Fruit fly (Drosophila melanogaster) whole organism, embryonic: Measurements from ENCODE around the gene Cpr97Ea.

Experiments used
- Blimp-1 ChIP-seq: fragments of 200-800 bp; sonication (Bioruptor generic); optimal IDR thresholded peaks from 3 replicates; lab custom pipeline; 2018; ENCODE audit warnings: missing biosample characterization, missing genetic modification characterization, mild to moderate bottlenecking, moderate library complexity, missing genetic modification reagents
- CG10431 ChIP-seq: fragments of 200-800 bp; sonication (Bioruptor generic); optimal IDR thresholded peaks from 3 replicates; lab custom pipeline; 2018; ENCODE audit warnings: missing biosample characterization, mild to moderate bottlenecking, missing genetic modification characterization
- CG10565 ChIP-seq: fragments of 200-800 bp; sonication (Bioruptor generic); optimal IDR thresholded peaks from 3 replicates; lab custom pipeline; 2016; ENCODE audit warnings: missing biosample characterization, mild to moderate bottlenecking, missing genetic modification characterization
- CG13296 ChIP-seq: fragments of 200-800 bp; sonication (Bioruptor generic); optimal IDR thresholded peaks from 3 replicates; lab custom pipeline; 2018; ENCODE audit warnings: missing biosample characterization, mild to moderate bottlenecking, missing genetic modification characterization
- CG14441 ChIP-seq: fragments of 200-800 bp; sonication (Bioruptor generic); IDR thresholded peaks from 2 replicates; pipeline ENCODE4 v1.3.6; 2022; ENCODE audit warnings: missing biosample characterization, missing genetic modification characterization
- CG14860 ChIP-seq: fragments of 200-800 bp; sonication (Bioruptor generic); IDR thresholded peaks from 3 replicates; pipeline ENCODE4 v1.3.6; 2022; ENCODE audit warnings: missing biosample characterization, missing genetic modification characterization; ENCODE audit not compliant: partially characterized antibody
- CG18599 ChIP-seq: fragments of 200-800 bp; sonication (Bioruptor generic); optimal IDR thresholded peaks from 3 replicates; lab custom pipeline; 2017; ENCODE audit warnings: missing biosample characterization, missing genetic modification characterization, mild to moderate bottlenecking, moderate library complexity, missing genetic modification reagents
- CG2129 ChIP-seq: fragments of 200-800 bp; sonication (Bioruptor generic); IDR thresholded peaks from 2 replicates; pipeline ENCODE4 v1.3.6; 2022; ENCODE audit warnings: missing biosample characterization, missing genetic modification characterization; ENCODE audit not compliant: partially characterized antibody
- CG42726 ChIP-seq: fragments of 200-800 bp; sonication (Bioruptor generic); IDR thresholded peaks from 2 replicates; pipeline ENCODE4 v1.3.6; 2022; ENCODE audit warnings: missing biosample characterization, missing genetic modification characterization; ENCODE audit not compliant: partially characterized antibody
- CG6791 ChIP-seq: fragments of 200-800 bp; sonication (Bioruptor generic); IDR thresholded peaks from 3 replicates; pipeline ENCODE4 v1.3.6; 2022; ENCODE audit warnings: missing biosample characterization, missing genetic modification characterization; ENCODE audit not compliant: partially characterized antibody
- CG7357 ChIP-seq: fragments of 200-800 bp; sonication (Bioruptor generic); IDR thresholded peaks from 3 replicates; pipeline ENCODE4 v1.3.6; 2022; ENCODE audit warnings: missing biosample characterization, missing genetic modification characterization
- CG8478 ChIP-seq: fragments of >200 bp; optimal IDR thresholded peaks from 2 replicates; lab custom pipeline; 2018
- CG9215 ChIP-seq: fragments of 200-800 bp; sonication (Bioruptor generic); IDR thresholded peaks from 2 replicates; pipeline ENCODE4 v1.3.6; 2022; ENCODE audit warnings: missing biosample characterization, missing genetic modification characterization
- Ets65A ChIP-seq: fragments of 200-800 bp; sonication (Bioruptor generic); peaks from one replicate; lab custom pipeline; 2016; ENCODE audit warnings: missing biosample characterization, missing genetic modification characterization
- HLH54F ChIP-seq: fragments of 200-800 bp; sonication (Bioruptor generic); optimal IDR thresholded peaks from 3 replicates; lab custom pipeline; 2016; ENCODE audit warnings: missing biosample characterization, missing genetic modification characterization
- Hmx ChIP-seq: fragments of 200-800 bp; sonication (Bioruptor generic); optimal IDR thresholded peaks from 2 replicates; lab custom pipeline; 2016; ENCODE audit warnings: missing biosample characterization, missing genetic modification characterization
- Hr39 ChIP-seq: fragments of >200 bp; optimal IDR thresholded peaks from 2 replicates; lab custom pipeline; 2017
- Jarid2 ChIP-seq: fragments of 200-800 bp; sonication (Bioruptor generic); optimal IDR thresholded peaks from 3 replicates; lab custom pipeline; 2017; ENCODE audit warnings: mild to moderate bottlenecking, missing biosample characterization, missing genetic modification reagents, missing genetic modification characterization
- MESR4 ChIP-seq: fragments of 200-800 bp; sonication (Bioruptor generic); optimal IDR thresholded peaks from 2 replicates; lab custom pipeline; 2018; ENCODE audit warnings: missing biosample characterization, mild to moderate bottlenecking, missing genetic modification characterization, moderate library complexity
- Ravus ChIP-seq: fragments of 200-800 bp; sonication (Bioruptor generic); IDR thresholded peaks from 2 replicates; pipeline ENCODE4 v1.3.6; 2022; ENCODE audit warnings: missing biosample characterization, missing genetic modification characterization
- Trl ChIP-seq, 3 experiments: fragments of >200 bp in 2 of 3; fragments of 200-800 bp in 1 of 3; sonication (Bioruptor generic) in 1 of 3; optimal IDR thresholded peaks; 2 replicates in 1 of 3; 3 replicates in 2 of 3; lab custom pipeline; 2016 to 2017; ENCODE audit warnings: missing biosample characterization in 1 of 3, missing genetic modification characterization in 1 of 3
- Xbp1 ChIP-seq: fragments of 200-800 bp; sonication (Bioruptor generic); optimal IDR thresholded peaks from 3 replicates; lab custom pipeline; 2016; ENCODE audit warnings: missing biosample characterization, mild to moderate bottlenecking, missing genetic modification characterization
- gsb-n ChIP-seq: fragments of 200-800 bp; sonication (Bioruptor generic); optimal IDR thresholded peaks from 3 replicates; lab custom pipeline; 2018; ENCODE audit warnings: missing biosample characterization, mild to moderate bottlenecking, missing genetic modification characterization
- kay ChIP-seq: fragments of 200-800 bp; sonication (Bioruptor generic); optimal IDR thresholded peaks from 2 replicates; lab custom pipeline; 2016; ENCODE audit warnings: missing biosample characterization, missing genetic modification characterization
- nmo ChIP-seq: fragments of 200-800 bp; sonication (Bioruptor generic); optimal IDR thresholded peaks from 2 replicates; lab custom pipeline; 2018; ENCODE audit warnings: missing biosample characterization, mild to moderate bottlenecking, missing genetic modification characterization, moderate library complexity
- sens ChIP-seq: fragments of 200-800 bp; sonication (Bioruptor generic); peaks from one replicate; lab custom pipeline; 2016; ENCODE audit warnings: missing biosample characterization, missing genetic modification characterization
- zen ChIP-seq: fragments of 200-800 bp; sonication (Bioruptor generic); optimal IDR thresholded peaks from 3 replicates; lab custom pipeline; 2018; ENCODE audit warnings: missing biosample characterization, mild to moderate bottlenecking, missing genetic modification characterization, moderate library complexity

The Cpr97Ea gene

DNA sequence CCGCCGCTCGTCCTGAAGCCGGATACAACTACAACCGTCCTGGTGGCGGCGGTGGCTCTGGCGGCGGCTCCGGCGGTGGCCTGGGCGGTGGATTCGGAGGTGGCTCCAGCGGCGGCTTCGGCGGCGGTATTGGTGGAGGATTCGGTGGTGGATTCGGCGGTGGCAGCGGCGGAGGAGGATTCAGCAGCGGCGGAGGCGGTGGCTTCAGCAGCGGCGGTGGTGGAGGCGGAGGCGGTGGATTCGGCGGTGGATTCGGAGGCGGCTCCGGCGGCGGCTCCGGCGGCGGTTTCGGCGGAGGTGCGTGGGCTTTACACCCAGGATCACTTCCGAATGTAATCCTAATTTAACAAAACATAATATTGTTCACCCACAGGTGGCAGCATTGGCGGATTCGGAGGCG is 38.0 kb downstream of the Cpr97Ea start:
- TF ChIP-seq Jarid2 (GFP tag; lab: Kevin White, UChicago) (no peak), MESR4 (GFP tag; lab: Kevin White, UChicago) (no peak), Xbp1 (GFP tag; lab: Kevin White, UChicago) (no peak), CG14441 (no peak), CG13296 (GFP tag; lab: Kevin White, UChicago) (no peak), CG10431 (no peak), Hr39 (peak; percentile 17), sens (no peak), CG8478 (lab: Kevin White, UChicago) (no peak), CG9215 (GFP tag; lab: Robert Waterston, UW) (0 out of 2 replicates have a peak, but pooled peaks have one; percentile 7), CG2129 (no peak), CG6791 (GFP tag; lab: Robert Waterston, UW) (no peak)

DNA sequence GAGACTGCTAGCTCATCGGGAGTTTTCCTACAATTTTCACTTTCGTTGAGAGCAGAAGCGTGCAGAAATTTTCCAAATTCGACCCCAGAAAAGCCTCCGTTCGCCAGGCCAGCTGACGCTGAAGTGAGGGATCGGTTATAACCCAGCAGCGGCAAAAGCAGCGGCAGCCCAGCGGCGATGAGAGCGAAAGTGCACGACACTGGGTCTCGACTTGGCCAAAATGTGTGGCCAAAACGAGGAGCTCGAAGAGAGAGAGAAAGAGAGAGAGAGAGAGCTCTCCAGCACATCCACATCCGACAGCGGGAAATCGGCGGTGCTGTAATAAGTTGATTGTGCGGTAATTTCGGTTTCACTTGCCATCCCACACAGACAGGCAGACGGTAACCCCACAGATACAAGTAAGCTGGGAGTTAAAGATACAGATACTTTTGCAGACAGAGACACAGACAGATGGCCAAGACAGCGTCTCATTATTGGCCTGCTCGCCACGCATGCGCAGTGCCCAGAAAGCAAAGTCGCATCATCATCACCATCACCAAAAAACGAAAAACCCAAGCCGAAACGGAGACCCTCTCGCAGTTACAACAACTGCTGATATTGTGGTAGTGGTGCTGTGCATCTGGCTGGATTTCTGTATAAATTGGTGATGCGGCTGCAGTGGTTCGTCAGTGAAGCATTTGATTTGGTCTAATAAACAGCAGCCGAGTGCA is 38.9 kb downstream of the Cpr97Ea start, which contains the start of gene TwdlT:
Gene TwdlT, plus strand, starts transcription at position 660 of the 710 bp plus-strand sequence.
- TF ChIP-seq gsb-n (tag; lab: Kevin White, UChicago) (no peak), Blimp-1 (GFP tag; lab: Kevin White, UChicago) (peak; percentile 62), Ets65A (GFP tag; lab: Kevin White, UChicago) (peak; percentile 75), Hmx (GFP tag; lab: Kevin White, UChicago) (no peak), kay (GFP tag; lab: Kevin White, UChicago) (no peak), Trl (optimal IDR thresholded peaks at IDR 0.05; lab: Kevin White, UChicago) (peak in 1 of 2 experiments; percentile 16), Trl (GFP tag; optimal IDR thresholded peaks at IDR 0.05; lab: Kevin White, UChicago) (no peak), CG7357 (no peak)

DNA sequence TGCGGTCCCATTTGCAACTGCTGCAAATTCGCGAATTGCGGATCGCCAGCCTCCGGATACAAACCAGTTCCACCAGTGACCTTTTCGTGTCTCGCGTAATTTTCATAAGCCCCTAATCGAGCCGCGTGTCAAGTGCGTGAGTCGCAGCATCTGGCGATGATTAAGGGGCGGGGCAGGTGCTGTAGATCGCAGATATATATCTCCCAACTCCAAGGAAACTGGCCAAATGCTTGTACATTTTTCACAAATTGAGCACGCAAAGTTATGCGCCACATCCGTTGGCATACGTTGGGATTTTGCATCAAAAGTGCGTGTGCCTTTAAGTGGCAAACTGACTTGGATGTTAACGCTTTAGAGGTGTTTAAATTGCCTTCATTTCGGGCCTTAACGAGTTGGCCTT is 47.5 kb downstream of the Cpr97Ea start:
- peak; percentile 35 for TF ChIP-seq Ets65A (GFP tag; lab: Kevin White, UChicago)
- no peak for TF ChIP-seq zen (tag; lab: Kevin White, UChicago)

DNA sequence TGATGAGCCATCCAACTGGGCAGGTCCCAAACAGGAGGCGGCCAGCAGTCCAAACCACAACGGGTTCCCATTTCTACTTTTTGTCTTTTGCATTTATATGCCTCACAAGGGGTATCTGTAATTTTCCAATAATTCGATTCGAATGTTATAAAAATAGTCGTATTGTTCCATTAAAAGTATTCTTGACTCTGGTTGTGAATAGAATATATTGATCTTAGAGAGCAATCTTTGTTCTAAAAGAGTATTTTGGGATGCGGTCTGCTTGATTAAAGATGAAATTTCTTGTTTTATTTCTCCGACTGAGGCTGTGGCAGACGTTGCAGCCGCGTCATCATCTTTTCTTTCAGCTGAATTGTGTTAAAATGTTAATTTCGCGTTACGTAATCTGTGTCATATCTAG is 53.6 kb downstream of the Cpr97Ea start:
- no peak for TF ChIP-seq CG42726 (GFP tag; lab: Robert Waterston, UW)
- no peak for TF ChIP-seq CG18599 (GFP tag; lab: Kevin White, UChicago)
- no peak for TF ChIP-seq CG10565 (GFP tag; lab: Kevin White, UChicago)
- TF ChIP-seq Ravus (GFP tag; lab: Robert Waterston, UW) = no peak
- TF ChIP-seq HLH54F (GFP tag; lab: Kevin White, UChicago) = no peak
- TF ChIP-seq nmo (GFP tag; lab: Kevin White, UChicago) = no peak
- no peak for TF ChIP-seq CG14860 (GFP tag; lab: Robert Waterston, UW)
